Worm (Caenorhabditis elegans) whole organism, L4 larva: ENCODE data around the gene F54C9.3.

Experiments used
- F26F4.8 ChIP-seq: fragments of 200-800 bp; sonication (Bioruptor generic); conservative IDR thresholded peaks from 2 replicates; pipeline ENCODE4 v1.3.6; 2022; ENCODE audit warnings: missing genetic modification characterization, missing compliant biosample characterization
- Y75B8A.6 ChIP-seq: fragments of 200-800 bp; sonication (Bioruptor generic); IDR thresholded peaks from 2 replicates; pipeline ENCODE4 v1.3.6; 2022; ENCODE audit warnings: missing genetic modification reagents, missing genetic modification characterization, missing compliant biosample characterization
- ZK337.2 ChIP-seq: fragments of 200-800 bp; sonication (Bioruptor generic); IDR thresholded peaks from 2 replicates; pipeline ENCODE4 v1.3.6; 2022; ENCODE audit warnings: missing genetic modification reagents, missing genetic modification characterization, missing compliant biosample characterization
- ZK546.5 ChIP-seq, 2 experiments: sonication (generic microtip); optimal IDR thresholded peaks; 2 replicates each; lab custom pipeline; 2017; ENCODE audit warnings: missing biosample characterization in 2 of 2, missing genetic modification characterization in 2 of 2
- ama-1 ChIP-seq: fragments of 150-350 bp; optimal IDR thresholded peaks from 2 replicates; lab custom pipeline; 2014; ENCODE audit warnings: inconsistent platforms, mixed read lengths
- ceh-62 ChIP-seq: sonication (generic microtip); optimal IDR thresholded peaks from 2 replicates; lab custom pipeline; 2017; ENCODE audit warnings: missing biosample characterization, missing genetic modification characterization
- ceh-82 ChIP-seq: sonication (generic microtip); optimal IDR thresholded peaks from 2 replicates; lab custom pipeline; 2017; ENCODE audit warnings: missing biosample characterization, missing genetic modification characterization
- ctbp-1 ChIP-seq: fragments of 200-800 bp; sonication (Bioruptor generic); IDR thresholded peaks from 2 replicates; pipeline ENCODE4 v1.3.6; 2022; ENCODE audit warnings: missing genetic modification reagents, missing genetic modification characterization, missing compliant biosample characterization
- daf-12 ChIP-seq: fragments of 150-350 bp; optimal IDR thresholded peaks from 2 replicates; lab custom pipeline; 2014; ENCODE audit warnings: missing biosample characterization, missing genetic modification reagents, missing genetic modification characterization
- dmd-8 ChIP-seq: fragments of 200-800 bp; sonication (Bioruptor generic); IDR thresholded peaks from 2 replicates; pipeline ENCODE4 v1.3.6; 2022; ENCODE audit warnings: missing genetic modification characterization, missing compliant biosample characterization
- dpl-1 ChIP-seq: fragments of 150-350 bp; optimal IDR thresholded peaks from 2 replicates; lab custom pipeline; 2014; ENCODE audit warnings: missing biosample characterization, missing genetic modification reagents, missing genetic modification characterization
- duxl-1 ChIP-seq: sonication (generic microtip); optimal IDR thresholded peaks from 2 replicates; lab custom pipeline; 2016; ENCODE audit warnings: mild to moderate bottlenecking, missing genetic modification characterization, moderate library complexity, missing compliant biosample characterization; ENCODE audit not compliant: poor library complexity
- egl-43 ChIP-seq: fragments of 200-800 bp; sonication (Bioruptor generic); IDR thresholded peaks from 2 replicates; pipeline ENCODE4 v1.3.6; 2022; ENCODE audit warnings: missing genetic modification reagents, missing genetic modification characterization, missing compliant biosample characterization
- fos-1 ChIP-seq: fragments of 150-350 bp; optimal IDR thresholded peaks from 2 replicates; lab custom pipeline; 2014; ENCODE audit warnings: missing biosample characterization, missing genetic modification characterization
- gei-8 ChIP-seq: fragments of 200-800 bp; sonication (Bioruptor generic); optimal IDR thresholded peaks from 2 replicates; lab custom pipeline; 2018; ENCODE audit warnings: mild to moderate bottlenecking, missing genetic modification characterization, missing compliant biosample characterization
- lin-29 ChIP-seq: fragments of 200-800 bp; sonication (Bioruptor generic); IDR thresholded peaks from 2 replicates; pipeline ENCODE4 v1.3.6; 2022; ENCODE audit warnings: missing genetic modification reagents, missing genetic modification characterization, missing compliant biosample characterization
- lin-38 ChIP-seq: fragments of 200-800 bp; sonication (Bioruptor generic); IDR thresholded peaks from 2 replicates; pipeline ENCODE4 v1.3.6; 2022; ENCODE audit warnings: missing genetic modification reagents, missing genetic modification characterization, missing compliant biosample characterization
- lsy-2 ChIP-seq, 2 experiments: fragments of 150-350 bp in 1 of 2; sonication (generic microtip) in 1 of 2; optimal IDR thresholded peaks; 2 replicates each; lab custom pipeline; 2014 to 2017; ENCODE audit warnings: missing biosample characterization in 2 of 2, missing genetic modification characterization in 2 of 2
- madf-9 ChIP-seq: fragments of 200-800 bp; sonication (Bioruptor generic); conservative IDR thresholded peaks from 2 replicates; pipeline ENCODE4 v1.3.6; 2022; ENCODE audit warnings: missing genetic modification reagents, missing genetic modification characterization, missing compliant biosample characterization
- mdl-1 ChIP-seq, 2 experiments: fragments of 150-350 bp in 1 of 2; sonication (generic microtip) in 1 of 2; optimal IDR thresholded peaks; 2 replicates each; lab custom pipeline; 2014 to 2017; ENCODE audit warnings: missing biosample characterization in 2 of 2, missing genetic modification characterization in 2 of 2
- mdt-29 ChIP-seq: fragments of 200-800 bp; sonication (Bioruptor generic); IDR thresholded peaks from 2 replicates; pipeline ENCODE4 v1.3.6; 2022; ENCODE audit warnings: missing genetic modification reagents, missing genetic modification characterization, missing compliant biosample characterization
- mep-1 ChIP-seq: fragments of 150-350 bp; sonication (generic microtip); optimal IDR thresholded peaks from 3 replicates; lab custom pipeline; 2014; ENCODE audit warnings: missing biosample characterization, missing genetic modification characterization
- mes-2 ChIP-seq: sonication (generic microtip); optimal IDR thresholded peaks from 2 replicates; lab custom pipeline; 2016; ENCODE audit warnings: missing genotype, mild to moderate bottlenecking, missing genetic modification characterization, missing compliant biosample characterization; ENCODE audit not compliant: poor library complexity, severe bottlenecking
- mxl-2 ChIP-seq: fragments of 200-800 bp; sonication (Bioruptor generic); conservative IDR thresholded peaks from 2 replicates; pipeline ENCODE4 v1.3.6; 2022; ENCODE audit warnings: missing genetic modification reagents, missing genetic modification characterization, missing compliant biosample characterization
- nhr-11 ChIP-seq: fragments of 150-350 bp; optimal IDR thresholded peaks from 2 replicates; lab custom pipeline; 2014; ENCODE audit warnings: missing biosample characterization, missing genetic modification characterization
- nhr-237 ChIP-seq: sonication (generic microtip); optimal IDR thresholded peaks from 2 replicates; lab custom pipeline; 2017; ENCODE audit warnings: missing biosample characterization, missing genetic modification characterization
- nhr-28 ChIP-seq: fragments of 150-350 bp; optimal IDR thresholded peaks from 2 replicates; lab custom pipeline; 2014; ENCODE audit warnings: missing biosample characterization, missing genetic modification characterization
- nhr-41 ChIP-seq: fragments of 200-800 bp; sonication (Bioruptor generic); IDR thresholded peaks from 2 replicates; pipeline ENCODE4 v1.3.6; 2022; ENCODE audit warnings: missing genetic modification reagents, missing genetic modification characterization, missing compliant biosample characterization
- nhr-42 ChIP-seq: fragments of 200-800 bp; sonication (Bioruptor generic); IDR thresholded peaks from 2 replicates; pipeline ENCODE4 v1.3.6; 2022; ENCODE audit warnings: missing genetic modification characterization, missing compliant biosample characterization
- pha-4 ChIP-seq, 2 experiments: fragments of 150-350 bp in 1 of 2; fragments of 200-800 bp in 1 of 2; sonication (Bioruptor generic) in 1 of 2; IDR thresholded peaks in 1 of 2; optimal IDR thresholded peaks in 1 of 2; 2 replicates each; pipeline versions ENCODE4 v1.3.6 to Lab custom; 2014 to 2022; ENCODE audit warnings: missing genetic modification characterization in 2 of 2, missing genetic modification reagents in 2 of 2, missing biosample characterization in 1 of 2, missing compliant biosample characterization in 1 of 2
- php-3 ChIP-seq: fragments of 200-800 bp; sonication (Bioruptor generic); IDR thresholded peaks from 2 replicates; pipeline ENCODE4 v1.3.6; 2022; ENCODE audit warnings: missing genetic modification reagents, missing genetic modification characterization, missing compliant biosample characterization
- sdz-12 ChIP-seq: fragments of 200-800 bp; sonication (Bioruptor generic); optimal IDR thresholded peaks from 2 replicates; lab custom pipeline; 2018; ENCODE audit warnings: mild to moderate bottlenecking, missing genetic modification characterization, missing compliant biosample characterization
- snpc-1.2 ChIP-seq: fragments of 200-800 bp; sonication (Bioruptor generic); IDR thresholded peaks from 2 replicates; pipeline ENCODE4 v1.3.6; 2022; ENCODE audit warnings: missing genetic modification reagents, missing genetic modification characterization, missing compliant biosample characterization
- snpc-4 ChIP-seq: fragments of 150-350 bp; optimal IDR thresholded peaks from 2 replicates; lab custom pipeline; 2014; ENCODE audit warnings: missing biosample characterization, missing genetic modification characterization
- tra-1 ChIP-seq: fragments of 200-800 bp; sonication (Bioruptor generic); IDR thresholded peaks from 2 replicates; pipeline ENCODE4 v1.3.6; 2022; ENCODE audit warnings: missing genetic modification reagents, missing genetic modification characterization, missing compliant biosample characterization
- unc-130 ChIP-seq: sonication (generic microtip); optimal IDR thresholded peaks from 2 replicates; lab custom pipeline; 2016; ENCODE audit warnings: missing genetic modification reagents, missing genetic modification characterization, missing compliant biosample characterization
- unc-62 ChIP-seq, 3 experiments: fragments of 150-350 bp in 1 of 3; sonication (generic microtip); optimal IDR thresholded peaks in 2 of 3; peaks in 1 of 3; 1 replicate in 1 of 3; 2 replicates in 2 of 3; lab custom pipeline; 2014 to 2017; ENCODE audit warnings: missing biosample characterization in 3 of 3, missing genetic modification characterization in 3 of 3, missing genetic modification reagents in 3 of 3, missing genotype in 1 of 3
- zip-11 ChIP-seq: fragments of 200-800 bp; sonication (Bioruptor generic); IDR thresholded peaks from 2 replicates; pipeline ENCODE4 v1.3.6; 2022; ENCODE audit warnings: missing genetic modification characterization, missing compliant biosample characterization

Gene F54C9.3

ce11 chrII:8581700-8582099 lies 15.0 kb upstream of the F54C9.3 start, which contains the start of gene arl-1:
Gene arl-1 (plus strand): TSS chrII:8582000.
- no peak for TF ChIP-seq nhr-237
- TF ChIP-seq Y75B8A.6 (GFP tag; lab: Robert Waterston, UW) = no peak
- TF ChIP-seq nhr-11 (tag; lab: Kevin White, UChicago) = no peak
- no peak for TF ChIP-seq ZK337.2
- TF ChIP-seq ceh-82 (tag; lab: Kevin White, UChicago) = no peak
- no peak for TF ChIP-seq mdl-1 (tag; optimal IDR thresholded peaks at IDR 0.05; lab: Kevin White, UChicago)
- TF ChIP-seq mdt-29 (GFP tag; lab: Robert Waterston, UW) = no peak
- TF ChIP-seq mxl-2 (GFP tag; lab: Robert Waterston, UW) = no peak
- TF ChIP-seq nhr-42 (GFP tag; lab: Robert Waterston, UW) = no peak
- TF ChIP-seq pha-4 (GFP tag; IDR thresholded peaks at IDR 0.05; lab: Robert Waterston, UW) = no peak
- TF ChIP-seq pha-4 (tag; optimal IDR thresholded peaks at IDR 0.05; lab: Kevin White, UChicago) = no peak
- no peak for TF ChIP-seq ctbp-1 (GFP tag; lab: Robert Waterston, UW)
- no peak for TF ChIP-seq tra-1 (GFP tag; lab: Robert Waterston, UW)
- TF ChIP-seq php-3 (GFP tag; lab: Robert Waterston, UW) = no peak
- TF ChIP-seq lin-29 (GFP tag; lab: Robert Waterston, UW) = no peak
- no peak for TF ChIP-seq fos-1
- TF ChIP-seq unc-62 (GFP tag; optimal IDR thresholded peaks at IDR 0.05 in 1 of 2; lab: Kevin White, UChicago) = no peak
- no peak for TF ChIP-seq unc-62 (tag; optimal IDR thresholded peaks at IDR 0.05; lab: Kevin White, UChicago)
- TF ChIP-seq egl-43 (GFP tag; lab: Robert Waterston, UW) = no peak

DNA sequence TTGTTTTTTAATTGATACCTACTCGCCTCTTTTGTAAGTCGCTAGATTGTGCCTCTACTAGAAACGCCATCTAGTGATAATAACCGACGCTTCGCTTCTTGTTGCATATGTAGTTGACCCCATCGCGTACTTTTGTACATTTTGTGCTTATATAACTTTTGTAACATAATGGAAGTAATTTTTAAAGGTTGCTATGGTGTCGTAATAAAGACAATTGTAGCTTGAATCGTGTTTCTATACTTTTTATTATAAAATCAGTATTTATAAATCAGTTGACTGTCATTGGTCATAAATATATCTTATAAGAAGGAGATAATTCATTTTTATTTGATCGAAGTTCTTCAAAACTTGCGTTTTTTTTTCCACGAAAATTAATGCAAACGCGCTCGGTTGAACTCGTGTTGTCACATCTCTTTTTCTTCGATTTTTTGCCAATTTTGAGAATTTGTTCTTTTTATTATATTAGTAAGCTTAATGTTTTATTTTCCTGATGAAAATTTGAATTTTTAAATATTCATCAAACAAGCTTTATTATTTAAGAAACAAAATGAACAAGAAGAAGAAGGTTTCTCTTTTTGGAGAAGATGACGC lies 10.9 kb upstream of the F54C9.3 start, which contains the start of gene F54C9.9:
Gene F54C9.9 (plus strand): TSS at position 541 of the 591 bp plus-strand sequence.
- TF ChIP-seq zip-11 (GFP tag; lab: Robert Waterston, UW) (no peak), mep-1 (tag; lab: Kevin White, UChicago) (peak; percentile 2), daf-12 (tag; lab: Kevin White, UChicago) (no peak), nhr-41 (GFP tag; lab: Robert Waterston, UW) (no peak), dmd-8 (GFP tag; lab: Robert Waterston, UW) (no peak), gei-8 (GFP tag; lab: Kevin White, UChicago) (no peak), F26F4.8 (GFP tag; lab: Robert Waterston, UW) (no peak), lin-38 (peak; percentile 82), mes-2 (tag; lab: Kevin White, UChicago) (peak; percentile 44), snpc-4 (tag; lab: Kevin White, UChicago) (no peak), ceh-62 (tag; lab: Kevin White, UChicago) (no peak), sdz-12 (GFP tag; lab: Kevin White, UChicago) (no peak), lin-29 (GFP tag; lab: Robert Waterston, UW) (no peak), unc-130 (GFP tag; lab: Kevin White, UChicago) (peak; percentile 54), ZK546.5 (tag; optimal IDR thresholded peaks at IDR 0.05; lab: Kevin White, UChicago) (no peak), mxl-2 (GFP tag; lab: Robert Waterston, UW) (no peak), madf-9 (GFP tag; lab: Robert Waterston, UW) (no peak), pha-4 (GFP tag; IDR thresholded peaks at IDR 0.05; lab: Robert Waterston, UW) (peak; percentile 55; the same call in 1 of the 2 replicates), pha-4 (tag; optimal IDR thresholded peaks at IDR 0.05; lab: Kevin White, UChicago) (no peak), duxl-1 (tag; lab: Kevin White, UChicago) (no peak), lsy-2 (tag; optimal IDR thresholded peaks at IDR 0.05; lab: Kevin White, UChicago) (peak in 1 of 2 experiments; percentile 61), nhr-28 (tag; lab: Kevin White, UChicago) (peak; percentile 11), ama-1 (lab: Kevin White, UChicago) (no peak), snpc-1.2 (GFP tag; lab: Robert Waterston, UW) (peak; percentile 64; the same call in 1 of the 2 replicates), php-3 (GFP tag; lab: Robert Waterston, UW) (no peak), dpl-1 (GFP tag; lab: Kevin White, UChicago) (peak; percentile 4)
- TF ChIP-seq, all 104 proteins: peak for 9
